Fruit fly (Drosophila melanogaster): ENCODE results near the gene Snmp2.
A peak's percentile ranks its signal among the peaks of the same experiment; 100 is the strongest.

The Snmp2 gene

dm6 chr3L:7719418-7719789 lies 23.4 kb downstream of the Snmp2 start:
- TF ChIP-seq HLH106 (tag; optimal IDR thresholded peaks at IDR 0.05) (no peak), Hnf4 (GFP tag; optimal IDR thresholded peaks at IDR 0.05) (peak; percentile 76), Jra (GFP tag; optimal IDR thresholded peaks at IDR 0.05) (no peak)

dm6 chr3L:7718561-7719417 lies 24.1 kb downstream of the Snmp2 start, which contains the start of gene Mcad:
Mcad (plus strand) TSS chr3L:7719350.
- TF ChIP-seq Dif (GFP tag; optimal IDR thresholded peaks at IDR 0.05; ENCODE audit: partially characterized antibody): peak; percentile 50
- TF ChIP-seq GATAd (GFP tag; optimal IDR thresholded peaks at IDR 0.05): no peak
- TF ChIP-seq Jra (GFP tag; optimal IDR thresholded peaks at IDR 0.05): peak; percentile 43
- peak; percentile 96 for TF ChIP-seq h (GFP tag; optimal IDR thresholded peaks at IDR 0.05)
- TF ChIP-seq dmrt93B (GFP tag; optimal IDR thresholded peaks at IDR 0.05): peak; percentile 96
- TF ChIP-seq sv (GFP tag; optimal IDR thresholded peaks at IDR 0.05): peak; percentile 88
- TF ChIP-seq ey (GFP tag; optimal IDR thresholded peaks at IDR 0.05): peak; percentile 92
- no peak for TF ChIP-seq lola (GFP tag; optimal IDR thresholded peaks at IDR 0.05)
- TF ChIP-seq Abd-B (GFP tag; optimal IDR thresholded peaks at IDR 0.05): no peak
- TF ChIP-seq Mio (GFP tag; optimal IDR thresholded peaks at IDR 0.05): peak; percentile 22
- TF ChIP-seq foxo (GFP tag; optimal IDR thresholded peaks at IDR 0.05): peak; percentile 76 to 97
- peak; percentile 94 for TF ChIP-seq psq (GFP tag; optimal IDR thresholded peaks at IDR 0.05)
- TF ChIP-seq Dfd (GFP tag; optimal IDR thresholded peaks at IDR 0.05): no peak
- TF ChIP-seq br (GFP tag; optimal IDR thresholded peaks at IDR 0.05): peak; percentile 90
- TF ChIP-seq dl (GFP tag; optimal IDR thresholded peaks at IDR 0.05; ENCODE audit: insufficient read depth in 1 of 2, partially characterized antibody in 2 of 2): peak; percentile 22 to 44
- peak; percentile 96 for TF ChIP-seq brk (GFP tag; optimal IDR thresholded peaks at IDR 0.05)
- TF ChIP-seq woc (GFP tag; optimal IDR thresholded peaks at IDR 0.05): peak; percentile 91
- peak; percentile 69 for TF ChIP-seq Myc (optimal IDR thresholded peaks at IDR 0.05)
- TF ChIP-seq rgr (GFP tag; optimal IDR thresholded peaks at IDR 0.05): peak; percentile 97
- TF ChIP-seq jim (GFP tag; optimal IDR thresholded peaks at IDR 0.05): no peak
- TF ChIP-seq usp (GFP tag; optimal IDR thresholded peaks at IDR 0.05): no peak
- peak; percentile 28 for TF ChIP-seq Hr83 (GFP tag; optimal IDR thresholded peaks at IDR 0.05; ENCODE audit: poor library complexity, severe bottlenecking)
- peak; percentile 95 for TF ChIP-seq sage (GFP tag; optimal IDR thresholded peaks at IDR 0.05)
- TF ChIP-seq tai (GFP tag; optimal IDR thresholded peaks at IDR 0.05): no peak
- TF ChIP-seq dsf (GFP tag; optimal IDR thresholded peaks at IDR 0.05; ENCODE audit: borderline replicate concordance): peak; percentile 37
- peak; percentile 96 for TF ChIP-seq Rel (GFP tag; optimal IDR thresholded peaks at IDR 0.05)
- TF ChIP-seq Rel (tag; optimal IDR thresholded peaks at IDR 0.05): peak; percentile 64
- TF ChIP-seq Sp1 (GFP tag; optimal IDR thresholded peaks at IDR 0.05): peak; percentile 95
- peak; percentile 97 for TF ChIP-seq HLH106 (tag; optimal IDR thresholded peaks at IDR 0.05)
- peak; percentile 96 for TF ChIP-seq Hnf4 (GFP tag; optimal IDR thresholded peaks at IDR 0.05)
- TF ChIP-seq CG32264 (GFP tag; optimal IDR thresholded peaks at IDR 0.05): peak; percentile 87
- no peak for TF ChIP-seq Vsx2 (GFP tag; optimal IDR thresholded peaks at IDR 0.05; ENCODE audit: partially characterized antibody)
- TF ChIP-seq CG9705 (GFP tag; optimal IDR thresholded peaks at IDR 0.05): peak; percentile 88
- peak; percentile 84 for TF ChIP-seq pan (optimal IDR thresholded peaks at IDR 0.05)
- peak; percentile 97 for TF ChIP-seq OdsH (GFP tag; optimal IDR thresholded peaks at IDR 0.05)
- TF ChIP-seq N (GFP tag; optimal IDR thresholded peaks at IDR 0.05): no peak
- TF ChIP-seq CrebA (GFP tag; optimal IDR thresholded peaks at IDR 0.05; ENCODE audit: borderline replicate concordance): peak; percentile 96
- peak; percentile 95 for TF ChIP-seq fru (GFP tag; optimal IDR thresholded peaks at IDR 0.05)
